Worm (Caenorhabditis elegans): Measurements from ENCODE around the gene mrps-14.

DNA sequence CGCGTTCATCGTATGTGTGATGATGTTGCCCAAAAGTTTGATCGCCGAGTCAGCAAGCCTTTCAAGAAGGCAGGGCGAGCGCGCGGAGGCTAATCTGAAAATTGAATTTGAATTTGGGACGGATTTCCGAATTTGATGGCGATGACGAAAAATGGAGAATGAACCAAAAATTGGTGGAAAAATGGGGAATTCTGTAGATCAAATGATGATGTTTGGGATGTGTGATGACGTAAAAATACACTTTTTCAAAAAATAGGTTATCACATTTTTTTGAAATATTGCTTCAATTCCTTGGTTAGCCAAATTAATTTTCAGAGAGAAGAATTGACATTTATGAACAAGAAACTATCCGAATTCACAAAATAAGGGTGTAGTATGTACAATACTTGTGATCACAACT lies 37.3 kb upstream of the mrps-14 start, which contains the start of gene ZK971.1:
- TF ChIP-seq dve-1 (tag; optimal IDR thresholded peaks at IDR 0.05; ENCODE audit: insufficient read depth) (no peak), mdl-1 (tag; optimal IDR thresholded peaks at IDR 0.05) (no peak), aly-2 (tag; optimal IDR thresholded peaks at IDR 0.05) (no peak), ztf-11 (tag; optimal IDR thresholded peaks at IDR 0.05) (no peak), zag-1 (tag; optimal IDR thresholded peaks at IDR 0.05) (no peak), lsy-2 (tag; optimal IDR thresholded peaks at IDR 0.05) (no peak), F49E8.2 (tag; optimal IDR thresholded peaks at IDR 0.05; ENCODE audit: borderline replicate concordance) (no peak), T26A8.4 (GFP tag; IDR thresholded peaks at IDR 0.05) (no peak), dpl-1 (GFP tag; optimal IDR thresholded peaks at IDR 0.05) (no peak), mxl-3 (GFP tag; optimal IDR thresholded peaks at IDR 0.05) (no peak)

All from whole organism, L4 larva.